Worm (Caenorhabditis elegans): Measurements from ENCODE around the gene F41G4.13.

The F41G4.13 gene

DNA sequence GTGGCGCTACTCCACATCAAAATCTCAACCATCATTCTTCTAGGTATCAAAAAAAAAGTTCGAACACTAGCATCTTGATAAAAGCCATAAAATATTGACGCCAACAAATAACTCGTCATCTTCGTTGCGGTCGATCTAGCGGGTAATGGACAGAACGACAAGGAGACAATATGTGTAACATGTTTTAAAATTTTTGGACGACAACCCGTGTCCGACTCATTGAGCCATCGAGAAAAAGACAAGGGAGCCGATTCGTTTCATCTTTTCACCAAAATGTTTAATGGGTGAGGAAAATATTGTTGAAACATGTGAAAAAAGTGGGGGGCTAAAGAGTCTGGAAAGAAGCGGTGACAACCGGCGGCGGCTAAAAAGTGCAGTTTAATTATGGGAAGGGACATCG, 13.1 kb downstream of the F41G4.13 start:
- TF ChIP-seq unc-62 (GFP tag; optimal IDR thresholded peaks at IDR 0.05), result no peak

DNA sequence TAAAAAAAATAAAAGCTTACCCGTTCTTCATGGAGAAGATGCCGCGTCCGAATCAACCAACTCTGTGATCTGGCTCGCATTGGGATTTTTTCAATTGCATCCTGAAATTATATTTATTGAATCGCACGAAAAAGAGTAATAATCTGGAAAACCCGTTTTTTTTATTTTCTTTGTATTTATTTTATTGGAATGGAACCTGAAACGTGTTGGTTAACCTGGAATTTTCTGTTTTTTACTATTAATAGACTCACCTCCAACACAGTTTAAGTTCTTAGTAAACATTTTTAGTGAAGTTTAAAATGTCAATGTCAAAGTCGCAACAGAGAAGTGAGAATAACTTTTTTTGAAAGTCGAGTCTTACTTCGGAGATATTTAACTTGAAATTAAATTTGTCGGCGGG, 16.3 kb downstream of the F41G4.13 start:
- TF ChIP-seq unc-62 (GFP tag; optimal IDR thresholded peaks at IDR 0.05), result no peak

DNA sequence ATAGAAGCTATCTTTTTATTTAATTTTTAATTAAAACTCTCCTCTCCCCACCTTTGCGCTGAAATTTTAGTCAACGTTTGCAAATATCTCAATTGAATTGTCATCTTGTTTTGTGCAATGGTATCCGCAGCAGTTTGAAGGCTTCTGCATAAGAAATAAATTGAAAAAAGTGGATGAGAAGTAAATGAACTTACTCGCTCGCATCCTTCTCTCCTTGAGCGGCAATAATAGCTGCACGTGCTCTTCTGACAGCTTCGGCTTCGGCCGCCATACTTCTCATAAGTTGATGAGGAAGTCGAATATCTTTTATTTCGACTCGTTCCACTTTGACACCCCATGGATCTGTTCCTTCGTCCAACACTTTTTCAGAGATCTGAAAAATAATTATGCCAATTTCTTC, 17.7 kb downstream of the F41G4.13 start:
- no peak for TF ChIP-seq unc-62 (GFP tag; optimal IDR thresholded peaks at IDR 0.05)

DNA sequence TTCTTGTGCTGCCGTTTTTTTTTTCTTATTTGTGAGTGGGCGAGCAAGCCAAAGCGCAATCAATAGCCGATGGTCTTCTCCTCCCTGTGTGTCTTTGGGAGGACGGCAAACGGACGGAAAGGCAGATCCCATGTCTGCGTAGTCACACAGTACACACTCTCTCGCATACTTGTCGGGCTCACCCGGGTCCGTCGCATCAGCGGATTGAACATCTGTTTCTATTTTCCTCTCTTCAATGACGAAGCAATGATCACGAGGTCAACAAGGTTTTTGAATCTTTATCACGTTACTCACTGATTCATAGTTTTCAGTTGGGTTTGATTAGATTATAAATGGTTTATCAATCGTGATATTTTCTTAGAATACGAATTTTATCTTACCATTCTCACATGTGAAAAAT, 19.1 kb downstream of the F41G4.13 start:
- no peak for TF ChIP-seq unc-62 (GFP tag; optimal IDR thresholded peaks at IDR 0.05)

DNA sequence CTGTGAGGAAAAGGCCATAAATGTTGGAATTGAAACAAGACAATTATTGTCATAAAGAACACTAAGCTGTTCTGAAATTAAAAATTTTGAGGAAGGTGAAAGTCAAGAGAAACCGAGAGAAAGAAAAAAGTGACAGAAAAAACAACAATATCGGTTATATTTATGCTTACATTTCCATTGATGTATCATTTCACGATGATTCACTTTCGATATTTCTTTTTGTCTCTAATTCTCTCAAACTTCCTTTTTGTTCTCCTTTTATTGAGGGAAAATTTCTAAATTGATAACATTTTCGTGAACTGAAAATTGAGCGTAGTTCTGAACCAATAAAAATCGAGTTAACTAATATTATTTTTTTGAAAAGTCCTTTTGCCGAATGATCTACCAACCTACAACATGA, 19.7 kb downstream of the F41G4.13 start:
- TF ChIP-seq unc-62 (GFP tag; optimal IDR thresholded peaks at IDR 0.05), result no peak

DNA sequence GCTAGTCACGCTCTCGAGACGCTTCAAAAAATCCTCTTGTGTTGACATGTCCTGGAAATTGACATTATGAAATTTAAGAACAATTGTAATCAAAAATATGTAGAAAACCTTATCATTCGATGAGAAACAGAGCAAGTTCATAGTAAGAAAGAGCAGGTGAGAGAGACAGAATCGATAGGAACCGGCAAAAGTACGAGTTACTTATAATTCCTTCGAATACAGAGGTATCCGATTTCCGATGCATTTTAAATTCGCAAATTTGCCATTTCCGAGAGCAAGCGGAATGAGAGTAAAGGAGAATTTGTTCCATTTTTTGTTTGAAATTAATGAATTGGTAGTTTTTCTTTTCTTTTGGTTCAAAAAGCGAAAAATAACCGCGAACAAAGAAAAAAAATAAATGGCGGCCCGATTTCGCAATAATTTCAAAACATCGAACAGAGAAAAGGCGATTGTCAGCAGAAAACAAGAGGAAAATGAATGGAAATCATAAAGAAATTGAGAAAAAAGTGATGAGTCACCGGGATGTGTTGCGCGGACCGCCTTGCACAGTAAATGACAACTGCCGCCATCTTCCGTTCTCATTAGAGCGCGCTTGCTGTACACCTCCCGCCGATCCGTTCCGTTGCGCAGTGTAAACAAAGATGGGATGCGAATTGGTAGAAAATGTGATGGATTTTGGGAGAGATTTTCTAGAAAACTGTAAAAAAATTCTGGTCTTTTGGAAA, 20.8 kb downstream of the F41G4.13 start, which contains the start of gene cas-1:
Gene cas-1 (minus strand): TSS at position 51 of the 725 bp plus-strand sequence.
- TF ChIP-seq unc-62 (GFP tag; optimal IDR thresholded peaks at IDR 0.05), result no peak

DNA sequence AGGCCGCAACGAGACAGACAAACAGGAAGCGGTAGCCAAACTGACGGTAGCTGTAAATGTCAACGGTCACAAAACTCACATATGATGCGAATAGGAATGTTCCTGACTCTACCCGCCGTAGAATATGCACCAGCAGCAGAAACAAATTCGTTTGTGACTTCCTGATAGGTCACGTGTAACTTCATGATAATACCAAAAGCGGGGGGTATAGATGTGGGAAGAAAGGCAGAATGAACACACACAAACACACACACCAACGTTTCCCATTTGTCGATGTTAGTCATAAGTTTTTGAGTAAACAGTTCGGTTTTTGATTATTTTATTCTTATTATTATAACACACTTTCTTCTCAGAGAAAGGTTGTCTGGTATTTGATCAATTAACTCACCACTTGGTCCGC, 21.4 kb downstream of the F41G4.13 start:
- no peak for TF ChIP-seq unc-62 (GFP tag; optimal IDR thresholded peaks at IDR 0.05)

DNA sequence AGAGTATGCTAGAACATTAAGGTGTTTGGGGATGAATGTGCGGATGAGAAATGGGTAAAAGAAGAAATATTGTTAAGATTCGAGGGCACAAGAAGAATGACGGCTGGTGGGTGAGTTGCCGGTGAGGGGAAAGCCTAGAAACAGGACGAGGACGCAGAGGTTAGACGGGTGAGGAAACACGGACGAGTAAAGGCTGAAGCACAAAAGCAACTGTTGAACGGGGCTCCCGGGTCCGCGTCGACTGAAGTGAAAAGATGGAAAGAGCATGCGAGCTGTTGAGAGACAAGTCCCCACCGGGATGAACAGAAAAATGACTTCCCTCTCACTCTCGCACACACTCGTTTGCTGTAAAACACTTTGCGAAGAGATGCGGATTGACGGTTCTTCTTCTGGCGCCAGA, 22.6 kb downstream of the F41G4.13 start:
- TF ChIP-seq unc-62 (GFP tag; optimal IDR thresholded peaks at IDR 0.05), result no peak

DNA sequence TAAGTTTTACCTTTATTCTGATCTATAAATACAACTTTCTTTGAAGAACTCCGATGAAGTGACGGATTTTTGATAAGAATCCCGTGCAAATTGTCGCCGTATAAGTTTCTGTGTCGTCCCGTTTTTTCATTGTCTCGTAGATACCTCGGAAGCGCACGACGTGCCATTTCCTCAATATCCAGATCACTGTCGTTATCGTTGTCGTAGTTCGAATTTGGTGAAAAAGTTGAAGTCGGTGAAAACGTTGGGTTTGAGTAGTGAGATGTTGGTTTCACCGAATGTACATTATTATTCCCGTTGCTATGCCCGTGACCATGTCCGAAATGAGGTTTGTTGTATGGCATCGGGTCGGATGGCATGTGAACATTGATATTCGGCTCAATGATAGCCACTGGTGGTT, 24.9 kb downstream of the F41G4.13 start:
- TF ChIP-seq unc-62 (GFP tag; optimal IDR thresholded peaks at IDR 0.05), result no peak

DNA sequence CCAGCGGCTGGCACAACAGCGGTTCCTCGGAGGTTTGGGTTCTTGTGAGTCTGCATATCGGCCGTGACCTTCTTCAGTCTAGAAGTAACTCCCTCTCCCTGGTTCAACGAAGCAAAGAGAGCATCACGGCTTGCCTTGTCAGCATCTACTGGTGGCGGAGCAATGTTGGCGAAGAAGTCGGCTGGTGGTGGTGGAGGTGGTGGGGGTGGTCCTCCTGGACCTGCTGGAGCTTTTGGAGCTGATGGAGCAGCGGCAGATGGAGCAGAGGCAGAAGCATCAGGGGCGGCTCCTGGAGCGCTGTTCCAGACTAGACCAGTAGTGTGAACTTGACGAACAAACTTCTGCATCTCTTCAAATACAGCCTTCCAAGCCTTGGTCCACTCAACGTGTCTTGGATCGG, 26.1 kb downstream of the F41G4.13 start:
- no peak for TF ChIP-seq unc-62 (GFP tag; optimal IDR thresholded peaks at IDR 0.05)

DNA sequence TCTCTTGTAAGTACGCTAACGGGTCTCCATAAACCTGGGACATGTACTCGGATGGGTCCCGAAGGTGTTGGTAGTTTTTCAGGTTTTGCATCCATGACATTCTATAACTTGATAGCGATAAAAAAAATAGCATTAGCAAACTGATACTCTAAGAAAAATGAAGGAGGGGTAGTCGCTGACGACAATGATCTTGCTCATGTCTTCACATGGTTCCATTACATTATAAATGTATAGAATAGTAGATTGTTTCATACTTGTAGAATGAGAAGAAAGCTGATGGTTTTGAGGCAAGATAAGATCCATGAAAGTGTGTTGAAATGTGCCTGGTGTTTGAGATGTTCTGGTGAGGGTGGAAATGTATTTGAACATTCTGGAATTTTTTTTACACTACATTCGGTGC, 27.6 kb downstream of the F41G4.13 start, which contains the start of gene mec-4:
Gene mec-4 (minus strand): TSS at position 101 of the 400 bp plus-strand sequence.
- no peak for TF ChIP-seq unc-62 (GFP tag; optimal IDR thresholded peaks at IDR 0.05)

DNA sequence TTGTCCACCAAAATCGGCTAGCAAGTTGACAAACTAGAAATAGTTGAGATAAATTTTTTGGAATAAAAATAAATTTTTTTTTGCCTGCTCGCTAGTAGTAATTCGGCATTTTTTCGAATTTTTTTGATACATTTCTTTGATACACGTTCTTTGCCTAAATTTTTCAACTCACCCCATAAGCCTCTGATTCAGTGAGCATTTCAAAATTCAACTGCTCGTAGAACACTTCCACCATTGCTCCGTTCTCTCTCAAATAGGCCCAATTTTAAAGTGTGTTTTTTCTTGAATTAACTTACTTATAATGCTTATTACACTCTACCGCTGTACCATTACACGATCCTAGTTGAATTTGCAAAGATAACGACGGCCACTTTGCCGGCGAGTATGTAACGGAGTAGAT, 31.0 kb downstream of the F41G4.13 start:
- no peak for TF ChIP-seq unc-62 (GFP tag; optimal IDR thresholded peaks at IDR 0.05)

DNA sequence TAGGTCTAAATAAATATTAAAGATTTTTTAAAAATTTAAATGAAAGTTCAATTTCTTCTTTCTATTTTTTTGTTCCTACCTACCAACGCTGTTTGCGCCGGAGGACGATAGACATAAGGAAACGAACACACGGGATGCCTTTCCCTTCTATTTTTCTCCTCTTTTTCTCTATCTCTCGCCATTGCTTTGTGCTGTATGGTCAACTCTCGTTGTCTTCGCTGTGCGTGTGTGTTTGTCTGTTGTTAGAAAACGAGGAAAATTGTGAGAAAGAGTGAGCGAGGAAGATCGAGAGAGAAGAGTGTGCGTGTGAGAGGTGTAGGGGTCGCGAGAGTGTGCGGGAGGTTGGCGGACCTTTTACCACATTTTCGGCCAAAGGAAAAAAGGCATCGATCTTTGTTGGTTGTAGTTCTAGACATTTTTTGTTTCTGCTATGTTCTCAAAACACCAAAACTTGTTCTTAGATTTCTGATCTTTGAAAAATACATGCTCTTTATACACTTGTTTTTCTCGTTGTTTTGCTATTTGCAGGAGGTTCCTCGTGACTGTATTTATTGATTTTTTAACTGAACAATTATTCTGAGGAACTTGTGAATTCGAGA, 35.4 kb downstream of the F41G4.13 start:
- no peak for TF ChIP-seq unc-62 (GFP tag; optimal IDR thresholded peaks at IDR 0.05)

DNA sequence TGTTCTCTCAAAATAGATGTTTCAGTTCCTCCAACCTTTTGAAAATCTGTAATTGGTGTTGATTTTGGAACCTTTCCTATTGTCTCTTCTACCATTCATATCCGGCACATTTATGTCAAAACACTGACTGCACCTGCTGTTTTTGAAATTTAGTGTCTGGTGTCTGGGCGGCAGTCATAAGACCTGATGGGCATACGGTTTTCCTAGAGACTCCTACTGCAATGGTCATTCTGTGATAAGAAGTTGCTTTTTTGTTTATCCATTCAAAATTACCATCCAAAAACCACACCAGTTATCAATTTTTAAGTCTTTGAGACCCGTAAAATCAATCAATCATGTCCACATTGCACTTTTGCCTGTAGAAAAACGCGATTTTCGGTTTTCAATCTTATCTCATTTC, 36.0 kb downstream of the F41G4.13 start:
- TF ChIP-seq unc-62 (GFP tag; optimal IDR thresholded peaks at IDR 0.05), result no peak

DNA sequence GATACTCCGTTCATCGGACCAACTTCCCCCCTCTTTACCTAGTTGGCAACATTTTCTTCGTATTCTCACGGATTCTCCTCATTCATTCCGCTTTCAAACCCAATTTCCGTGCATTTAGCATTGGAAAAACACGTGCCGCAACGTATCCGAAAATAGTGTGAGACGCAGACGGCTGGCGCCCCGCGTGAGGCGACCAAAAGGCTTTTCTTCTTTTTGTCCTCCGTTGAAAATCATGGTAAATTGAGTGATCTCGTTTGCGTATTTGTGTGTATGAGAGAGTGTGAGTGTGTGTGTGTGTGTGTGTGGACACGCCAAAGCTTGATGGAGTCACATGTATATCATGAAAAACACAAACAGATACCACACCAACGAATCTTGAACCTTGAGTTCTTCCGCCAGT, 37.8 kb downstream of the F41G4.13 start:
- TF ChIP-seq unc-62 (GFP tag; optimal IDR thresholded peaks at IDR 0.05), result no peak

DNA sequence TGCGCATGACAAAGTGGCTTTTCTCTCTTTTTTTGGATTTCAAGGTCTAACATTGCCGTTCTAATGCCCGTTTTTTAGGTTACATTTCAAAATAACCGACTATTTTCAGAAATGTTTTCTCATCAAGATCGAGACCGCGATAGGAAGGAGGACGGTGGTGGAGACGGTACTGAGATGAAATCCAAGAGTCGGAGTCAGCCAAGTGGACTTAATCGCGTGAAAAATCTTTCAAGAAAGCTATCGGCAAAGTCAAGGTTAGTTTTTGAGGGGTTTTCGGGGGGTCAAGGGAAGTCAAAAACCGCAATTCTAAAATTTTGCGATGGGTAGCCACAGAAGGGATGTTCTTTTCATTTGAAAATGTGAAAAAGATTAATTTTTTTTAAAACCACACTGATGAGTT, 38.6 kb downstream of the F41G4.13 start, which contains the start of gene aak-2:
Gene aak-2 (plus strand): TSS at position 110 of the 400 bp plus-strand sequence.
- TF ChIP-seq unc-62 (GFP tag; optimal IDR thresholded peaks at IDR 0.05), result no peak

DNA sequence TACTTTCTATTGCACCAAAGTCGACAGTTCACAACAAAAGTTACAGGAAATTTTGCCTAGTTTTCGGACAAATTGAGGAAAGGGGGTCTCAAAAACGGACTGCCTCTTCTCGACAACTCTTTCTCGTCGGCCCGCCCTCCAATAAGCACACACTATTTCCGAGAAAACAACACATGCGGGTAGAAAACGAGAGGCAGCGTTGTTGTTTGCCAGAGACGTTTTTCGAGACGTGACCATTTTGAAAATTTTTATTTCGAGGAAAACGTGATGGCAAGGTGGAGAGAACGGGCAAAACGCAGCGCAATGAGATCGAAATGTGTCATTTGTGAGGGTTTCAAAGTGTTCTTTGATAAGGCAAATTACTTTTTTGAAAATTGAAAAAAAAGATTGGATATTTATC, 41.1 kb downstream of the F41G4.13 start:
- TF ChIP-seq unc-62 (GFP tag; optimal IDR thresholded peaks at IDR 0.05), result no peak

All from whole organism, dauer.